Fruit fly (Drosophila melanogaster): Measurements from ENCODE around the gene CG16986.

CG16986 gene

dm6 chr3L:2570269-2570723 lies 29.8 kb upstream of the CG16986 start (continued):
- TF ChIP-seq cg (GFP tag; optimal IDR thresholded peaks at IDR 0.05) (peak; percentile 54), TFAM (GFP tag; optimal IDR thresholded peaks at IDR 0.05) (no peak), Bteb2 (GFP tag; optimal IDR thresholded peaks at IDR 0.05) (no peak), hb (GFP tag; IDR thresholded peaks at IDR 0.05; ENCODE audit: partially characterized antibody) (no peak), disco-r (GFP tag; optimal IDR thresholded peaks at IDR 0.05) (no peak), CG16779 (GFP tag; IDR thresholded peaks at IDR 0.05) (no peak), zfh1 (GFP tag; IDR thresholded peaks at IDR 0.05) (no peak), ham (GFP tag; IDR thresholded peaks at IDR 0.05) (no peak), Dfd (GFP tag; optimal IDR thresholded peaks at IDR 0.05) (no peak), CG1792 (GFP tag; optimal IDR thresholded peaks at IDR 0.05) (no peak), CG1647 (GFP tag; optimal IDR thresholded peaks at IDR 0.05) (no peak), CG13775 (GFP tag; optimal IDR thresholded peaks at IDR 0.05) (no peak), org-1 (GFP tag; optimal IDR thresholded peaks at IDR 0.05) (peak; percentile 3), bbx (GFP tag; IDR thresholded peaks at IDR 0.05; ENCODE audit: partially characterized antibody) (no peak), abd-A (tag; optimal IDR thresholded peaks at IDR 0.05) (no peak), tll (GFP tag; optimal IDR thresholded peaks at IDR 0.05) (no peak), CTCF (GFP tag; optimal IDR thresholded peaks at IDR 0.05) (no peak), Six4 (GFP tag; optimal IDR thresholded peaks at IDR 0.05) (no peak), CG6854 (GFP tag; optimal IDR thresholded peaks at IDR 0.05) (peak; percentile 4), so (GFP tag; IDR thresholded peaks at IDR 0.05) (peak; percentile 55; the same call in 1 of the 3 replicates), Spps (tag; optimal IDR thresholded peaks at IDR 0.05) (peak; percentile 26), fd96Cb (tag; optimal IDR thresholded peaks at IDR 0.05) (peak; percentile 35), CG34422 (GFP tag; IDR thresholded peaks at IDR 0.05) (0 out of 3 replicates have a peak, but pooled peaks have one; percentile 19), NC2β (GFP tag; optimal IDR thresholded peaks at IDR 0.05) (no peak), eve (GFP tag; optimal IDR thresholded peaks at IDR 0.05) (peak in 1 of 2 experiments; percentile 13), Dbx (GFP tag; IDR thresholded peaks at IDR 0.05) (no peak), CG4328 (GFP tag; optimal IDR thresholded peaks at IDR 0.05) (no peak), GATAe (GFP tag; conservative IDR thresholded peaks at IDR 0.05) (no peak), seq (GFP tag; IDR thresholded peaks at IDR 0.05) (no peak), grn (GFP tag; optimal IDR thresholded peaks at IDR 0.05) (peak; percentile 29), Oaz (GFP tag; IDR thresholded peaks at IDR 0.05) (no peak; the same call in 1 of the 2 replicates), wor (GFP tag; IDR thresholded peaks at IDR 0.05) (no peak), gce (GFP tag; IDR thresholded peaks at IDR 0.05) (0 out of 3 replicates have a peak, but pooled peaks have one; percentile 38), CG13894 (tag; optimal IDR thresholded peaks at IDR 0.05) (no peak), tio (GFP tag; optimal IDR thresholded peaks at IDR 0.05) (peak; percentile 4), dan (GFP tag; IDR thresholded peaks at IDR 0.05) (no peak), Hand (GFP tag; optimal IDR thresholded peaks at IDR 0.05) (no peak), zen (tag; optimal IDR thresholded peaks at IDR 0.05) (no peak), CG8388 (GFP tag; optimal IDR thresholded peaks at IDR 0.05) (peak; percentile 51), lov (optimal IDR thresholded peaks at IDR 0.05) (no peak), lov (GFP tag; IDR thresholded peaks at IDR 0.05) (no peak), CG3995 (GFP tag; optimal IDR thresholded peaks at IDR 0.05) (no peak), inv (GFP tag; IDR thresholded peaks at IDR 0.05; ENCODE audit: partially characterized antibody) (no peak), luna (GFP tag; optimal IDR thresholded peaks at IDR 0.05) (no peak), Max (GFP tag; optimal IDR thresholded peaks at IDR 0.05) (no peak), CG9609 (GFP tag; optimal IDR thresholded peaks at IDR 0.05) (peak; percentile 9), Doc2 (GFP tag; IDR thresholded peaks at IDR 0.05) (no peak), Chrac-16 (GFP tag; optimal IDR thresholded peaks at IDR 0.05) (no peak), Nf-YC (tag; optimal IDR thresholded peaks at IDR 0.05) (no peak), toy (GFP tag; IDR thresholded peaks at IDR 0.05) (no peak), Hey (tag; optimal IDR thresholded peaks at IDR 0.05) (no peak), chif (GFP tag; optimal IDR thresholded peaks at IDR 0.05) (peak; percentile 29 to 41), Neu2 (GFP tag; optimal IDR thresholded peaks at IDR 0.05; ENCODE audit: borderline replicate concordance) (no peak)

Measured in whole organism, embryonic.